Fruit fly (Drosophila melanogaster) whole organism, embryonic: ENCODE data around the gene gro.

Experiments used
- CG2712 ChIP-seq: fragments of 200-800 bp; optimal IDR thresholded peaks from 3 replicates; lab custom pipeline; 2019; ENCODE audit warnings: missing biosample characterization, mild to moderate bottlenecking, missing genetic modification characterization, moderate library complexity
- CG32772 ChIP-seq: fragments of 200-800 bp; sonication (Bioruptor generic); IDR thresholded peaks from 2 replicates; pipeline ENCODE4 v1.3.6; 2022; ENCODE audit warnings: missing biosample characterization, missing genetic modification characterization
- CG4820 ChIP-seq: fragments of 200-800 bp; sonication (Bioruptor generic); optimal IDR thresholded peaks from 3 replicates; lab custom pipeline; 2016; ENCODE audit warnings: missing biosample characterization, missing genetic modification characterization
- CG6683 ChIP-seq: fragments of 200-800 bp; sonication (Bioruptor generic); optimal IDR thresholded peaks from 2 replicates; lab custom pipeline; 2017; ENCODE audit warnings: missing biosample characterization, mild to moderate bottlenecking, missing genetic modification characterization, missing genetic modification reagents
- CHES-1-like ChIP-seq: fragments of 200-800 bp; sonication (Bioruptor generic); optimal IDR thresholded peaks from 2 replicates; lab custom pipeline; 2016; ENCODE audit warnings: missing biosample characterization, missing genetic modification characterization
- HmgZ ChIP-seq: fragments of 200-800 bp; sonication (Bioruptor generic); optimal IDR thresholded peaks from 2 replicates; lab custom pipeline; 2018; ENCODE audit warnings: missing biosample characterization, mild to moderate bottlenecking, missing genetic modification characterization
- Hr78 ChIP-seq, 2 experiments: fragments of 200-800 bp in 1 of 2; fragments of >200 bp in 1 of 2; sonication (Bioruptor generic) in 1 of 2; optimal IDR thresholded peaks; 2 replicates each; lab custom pipeline; 2017 to 2019; ENCODE audit warnings: missing biosample characterization in 2 of 2, missing genetic modification characterization in 2 of 2, mild to moderate bottlenecking in 1 of 2, moderate library complexity in 1 of 2
- Hsf ChIP-seq: fragments of 200-800 bp; sonication (Bioruptor generic); optimal IDR thresholded peaks from 3 replicates; lab custom pipeline; 2016; ENCODE audit warnings: missing biosample characterization, missing genetic modification characterization
- PHDP ChIP-seq: fragments of 200-800 bp; sonication (Bioruptor generic); optimal IDR thresholded peaks from 3 replicates; lab custom pipeline; 2018; ENCODE audit warnings: missing biosample characterization, mild to moderate bottlenecking, missing genetic modification characterization, moderate library complexity
- Six4 ChIP-seq: fragments of 200-800 bp; sonication (Bioruptor generic); optimal IDR thresholded peaks from 2 replicates; lab custom pipeline; 2016; ENCODE audit warnings: missing biosample characterization, missing genetic modification characterization
- Sry-β ChIP-seq: fragments of 200-800 bp; sonication (Bioruptor generic); optimal IDR thresholded peaks from 2 replicates; lab custom pipeline; 2018; ENCODE audit warnings: missing biosample characterization, mild to moderate bottlenecking, missing genetic modification characterization, moderate library complexity
- da ChIP-seq: fragments of 200-800 bp; sonication (Bioruptor generic); optimal IDR thresholded peaks from 2 replicates; lab custom pipeline; 2016; ENCODE audit warnings: missing biosample characterization, missing genetic modification characterization
- dimm ChIP-seq: fragments of 200-800 bp; sonication (Bioruptor generic); IDR thresholded peaks from 2 replicates; pipeline ENCODE4 v1.3.6; 2022; ENCODE audit warnings: missing biosample characterization, missing genetic modification characterization
- disco-r ChIP-seq: fragments of 200-800 bp; sonication (Bioruptor generic); optimal IDR thresholded peaks from 2 replicates; lab custom pipeline; 2016; ENCODE audit warnings: missing biosample characterization, missing genetic modification characterization
- ind ChIP-seq: fragments of 200-800 bp; sonication (Bioruptor generic); optimal IDR thresholded peaks from 3 replicates; lab custom pipeline; 2016; ENCODE audit warnings: missing biosample characterization, missing genetic modification characterization
- luna ChIP-seq: fragments of 200-800 bp; sonication (Bioruptor generic); optimal IDR thresholded peaks from 2 replicates; lab custom pipeline; 2016; ENCODE audit warnings: missing biosample characterization, missing genetic modification characterization
- mirr ChIP-seq: fragments of 200-800 bp; sonication (Bioruptor generic); optimal IDR thresholded peaks from 3 replicates; lab custom pipeline; 2018; ENCODE audit warnings: missing biosample characterization, mild to moderate bottlenecking, missing genetic modification characterization
- nau ChIP-seq: fragments of 200-800 bp; sonication (Bioruptor generic); optimal IDR thresholded peaks from 3 replicates; lab custom pipeline; 2017; ENCODE audit warnings: missing biosample characterization, mild to moderate bottlenecking, missing genetic modification characterization, missing genetic modification reagents
- zfh2 ChIP-seq: fragments of 200-800 bp; sonication (Bioruptor generic); optimal IDR thresholded peaks from 2 replicates; lab custom pipeline; 2016; ENCODE audit warnings: missing biosample characterization, missing genetic modification characterization

Gene gro

dm6 chr3R:26099238-26099637 lies 57.7 kb downstream of the gro start (continued):
- no peak for TF ChIP-seq CG4820 (GFP tag; lab: Kevin White, UChicago)
- no peak for TF ChIP-seq luna (GFP tag; lab: Kevin White, UChicago)
- TF ChIP-seq mirr (GFP tag; lab: Kevin White, UChicago), result peak; percentile 41
- no peak for TF ChIP-seq CG32772 (GFP tag; lab: Robert Waterston, UW)
- TF ChIP-seq Sry-β (GFP tag; lab: Kevin White, UChicago), result no peak
- TF ChIP-seq CHES-1-like (GFP tag; lab: Kevin White, UChicago), result peak; percentile 5
- peak; percentile 35 for TF ChIP-seq Hsf (GFP tag; lab: Kevin White, UChicago)
- peak; percentile 18; the same call in 1 of the 2 replicates for TF ChIP-seq dimm (GFP tag; lab: Robert Waterston, UW)
- TF ChIP-seq HmgZ (tag; lab: Kevin White, UChicago), result peak; percentile 3
- no peak for TF ChIP-seq ind (GFP tag; lab: Kevin White, UChicago)
- TF ChIP-seq nau (GFP tag; lab: Kevin White, UChicago), result no peak
- TF ChIP-seq CG2712 (tag; lab: Kevin White, UChicago), result no peak
- no peak for TF ChIP-seq Hr78 (GFP tag; optimal IDR thresholded peaks at IDR 0.05; lab: Kevin White, UChicago)
- no peak for TF ChIP-seq Six4 (GFP tag; lab: Kevin White, UChicago)
- TF ChIP-seq CG6683 (GFP tag; lab: Kevin White, UChicago), result no peak
- TF ChIP-seq disco-r, result peak; percentile 20
- TF ChIP-seq zfh2 (GFP tag; lab: Kevin White, UChicago), result peak; percentile 23
- TF ChIP-seq PHDP (tag; lab: Kevin White, UChicago), result no peak
- no peak for TF ChIP-seq da (GFP tag; lab: Kevin White, UChicago)
